ENCODE assay signal across 6 fruit fly cellular contexts in the genomic region with DNA sequence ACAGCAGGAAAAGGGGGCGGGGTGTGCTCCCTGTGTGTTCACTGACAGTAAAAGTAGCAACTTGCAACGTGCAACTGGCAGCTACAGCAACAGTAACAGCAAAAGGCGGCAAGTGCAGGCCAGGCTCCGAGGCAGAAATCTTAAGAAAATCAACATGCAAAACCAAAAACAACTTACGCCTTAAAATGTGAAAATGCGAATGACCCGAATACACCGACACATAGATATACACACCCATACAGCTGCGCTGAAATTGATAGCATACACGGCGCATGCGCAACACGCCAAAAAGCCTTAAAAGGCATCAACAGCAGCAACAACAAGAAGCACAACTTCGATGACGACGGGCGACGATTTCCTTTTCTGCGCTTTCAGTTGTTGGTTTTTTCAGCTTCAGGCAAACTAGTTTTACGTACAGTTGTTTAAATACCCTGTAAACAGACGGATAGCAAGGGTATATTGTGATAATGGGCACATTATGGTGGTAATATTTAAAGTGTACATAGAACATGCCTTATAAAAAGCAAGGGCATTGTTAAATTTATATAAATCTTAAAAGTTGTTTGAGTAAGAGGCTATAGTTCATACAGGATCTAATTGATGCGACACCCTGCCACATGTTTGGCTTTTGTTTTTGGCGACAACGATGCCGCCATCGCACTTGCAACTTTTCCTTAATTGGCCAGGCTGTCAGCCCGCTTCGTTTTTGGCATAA.
A peak's percentile ranks its signal among the peaks of the same experiment; 100 is the strongest.
TF ChIP-seq lines count a peak whose summit lies in the region.

No protein-coding gene starts in this region.

- TF ChIP-seq CTCF in whole organism, embryonic (GFP tag; optimal IDR thresholded peaks at IDR 0.05; lab: Kevin White, UChicago), result no peak

TF ChIP-seq in whole organism, 6 proteins besides CTCF, POLR2A, EP300 and RAD21:
- TF ChIP-seq EcR (GFP tag; optimal IDR thresholded peaks at IDR 0.05; lab: Kevin White, UChicago) (peak in 1 of 2 experiments; percentile 51), pan (optimal IDR thresholded peaks at IDR 0.05; lab: Kevin White, UChicago) (peak; percentile 68), CG8478 (optimal IDR thresholded peaks at IDR 0.05; lab: Kevin White, UChicago) (no peak)

TF ChIP-seq in whole organism, adult, 20 proteins besides CTCF, POLR2A, EP300 and RAD21:
- TF ChIP-seq bab1 (GFP tag; optimal IDR thresholded peaks at IDR 0.05; lab: Kevin White, UChicago) (no peak), CG5204 (GFP tag; optimal IDR thresholded peaks at IDR 0.05; lab: Kevin White, UChicago) (no peak), CG11617 (GFP tag; optimal IDR thresholded peaks at IDR 0.05; lab: Kevin White, UChicago) (no peak), toe (GFP tag; optimal IDR thresholded peaks at IDR 0.05; lab: Kevin White, UChicago) (no peak), CG14711 (tag; optimal IDR thresholded peaks at IDR 0.05; lab: Kevin White, UChicago) (no peak), kay (GFP tag; lab: Kevin White, UChicago; ENCODE audit: borderline replicate concordance) (peak; percentile 24)

TF ChIP-seq in whole organism, embryonic, 481 proteins besides CTCF, POLR2A, EP300 and RAD21 (continues in another document):
- TF ChIP-seq Dll (GFP tag; IDR thresholded peaks at IDR 0.05; lab: Robert Waterston, UW; ENCODE audit: partially characterized antibody), result no peak
- peak; percentile 47; the same call in 1 of the 2 replicates for TF ChIP-seq Nf-YA (GFP tag; IDR thresholded peaks at IDR 0.05; lab: Robert Waterston, UW)
- TF ChIP-seq CG11504 (tag; optimal IDR thresholded peaks at IDR 0.05; lab: Kevin White, UChicago), result peak; percentile 60
- TF ChIP-seq nom (GFP tag; optimal IDR thresholded peaks at IDR 0.05; lab: Kevin White, UChicago), result peak; percentile 28
- no peak for TF ChIP-seq NC2α (GFP tag; optimal IDR thresholded peaks at IDR 0.05; lab: Kevin White, UChicago)
- peak; percentile 38 for TF ChIP-seq CG30403 (GFP tag; optimal IDR thresholded peaks at IDR 0.05; lab: Kevin White, UChicago)
- TF ChIP-seq CG18262 (tag; optimal IDR thresholded peaks at IDR 0.05; lab: Kevin White, UChicago), result peak; percentile 42
- no peak for TF ChIP-seq CG16863 (GFP tag; optimal IDR thresholded peaks at IDR 0.05; lab: Kevin White, UChicago)
- peak; percentile 41; the same call in 1 of the 2 replicates for TF ChIP-seq sisA (GFP tag; IDR thresholded peaks at IDR 0.05; lab: Robert Waterston, UW)
- TF ChIP-seq CG10431 (GFP tag; optimal IDR thresholded peaks at IDR 0.05; lab: Kevin White, UChicago), result no peak
- 0 out of 2 replicates have a peak, but pooled peaks have one; percentile 14 for TF ChIP-seq slbo (GFP tag; IDR thresholded peaks at IDR 0.05; lab: Robert Waterston, UW)
- peak; percentile 51 for TF ChIP-seq Sox102F (GFP tag; optimal IDR thresholded peaks at IDR 0.05; lab: Kevin White, UChicago)
- TF ChIP-seq dysf (GFP tag; IDR thresholded peaks at IDR 0.05; lab: Robert Waterston, UW), result 0 out of 3 replicates have a peak, but pooled peaks have one; percentile 24
- peak; percentile 65 for TF ChIP-seq dmrt99B (tag; optimal IDR thresholded peaks at IDR 0.05; lab: Kevin White, UChicago)
- TF ChIP-seq Camta (GFP tag; optimal IDR thresholded peaks at IDR 0.05; lab: Kevin White, UChicago), result peak; percentile 37
- TF ChIP-seq CG2129 (GFP tag; IDR thresholded peaks at IDR 0.05; lab: Robert Waterston, UW; ENCODE audit: partially characterized antibody), result no peak
- TF ChIP-seq gem (tag; optimal IDR thresholded peaks at IDR 0.05; lab: Kevin White, UChicago), result peak; percentile 58

TF ChIP-seq in whole organism, prepupa, 60 proteins besides CTCF, POLR2A, EP300 and RAD21 (continues in another document):
- TF ChIP-seq Hr4 (GFP tag; optimal IDR thresholded peaks at IDR 0.05; lab: Kevin White, UChicago) (peak; percentile 96), CG6808 (GFP tag; optimal IDR thresholded peaks at IDR 0.05; lab: Kevin White, UChicago) (peak; percentile 75), ss (GFP tag; optimal IDR thresholded peaks at IDR 0.05; lab: Kevin White, UChicago) (peak; percentile 63 to 78), Gug (GFP tag; IDR thresholded peaks at IDR 0.05; lab: Robert Waterston, UW) (peak; percentile 75), pdm3 (GFP tag; optimal IDR thresholded peaks at IDR 0.05; lab: Kevin White, UChicago) (peak; percentile 92), CG7368 (GFP tag; optimal IDR thresholded peaks at IDR 0.05; lab: Kevin White, UChicago) (peak; percentile 90), fkh (GFP tag; optimal IDR thresholded peaks at IDR 0.05; lab: Kevin White, UChicago) (no peak), achi (GFP tag; optimal IDR thresholded peaks at IDR 0.05; lab: Kevin White, UChicago) (peak; percentile 87), CG6163 (GFP tag; IDR thresholded peaks at IDR 0.05; lab: Robert Waterston, UW) (peak; percentile 95), CG10669 (GFP tag; optimal IDR thresholded peaks at IDR 0.05; lab: Kevin White, UChicago) (peak; percentile 82), Ets21C (GFP tag; optimal IDR thresholded peaks at IDR 0.05; lab: Kevin White, UChicago) (peak; percentile 53), CG11902 (GFP tag; optimal IDR thresholded peaks at IDR 0.05; lab: Kevin White, UChicago) (peak; percentile 87), CG32006 (GFP tag; optimal IDR thresholded peaks at IDR 0.05; lab: Kevin White, UChicago) (peak; percentile 95), CG1621 (tag; optimal IDR thresholded peaks at IDR 0.05; lab: Kevin White, UChicago) (peak; percentile 67), Smox (GFP tag; optimal IDR thresholded peaks at IDR 0.05; lab: Kevin White, UChicago) (peak; percentile 78), CG3032 (tag; optimal IDR thresholded peaks at IDR 0.05; lab: Kevin White, UChicago) (peak; percentile 78), dac (GFP tag; optimal IDR thresholded peaks at IDR 0.05; lab: Kevin White, UChicago) (peak; percentile 81), Eip75B (GFP tag; optimal IDR thresholded peaks at IDR 0.05; lab: Kevin White, UChicago) (peak; percentile 79), Lpt (GFP tag; optimal IDR thresholded peaks at IDR 0.05; lab: Kevin White, UChicago) (peak; percentile 92)

TF ChIP-seq in whole organism, pupa, 21 proteins besides CTCF, POLR2A, EP300 and RAD21 (continues in another document):
- TF ChIP-seq Ets98B (GFP tag; IDR thresholded peaks at IDR 0.05; lab: Robert Waterston, UW) (peak; percentile 98), Pif1B (GFP tag; optimal IDR thresholded peaks at IDR 0.05; lab: Kevin White, UChicago) (peak; percentile 95), EcR (GFP tag; optimal IDR thresholded peaks at IDR 0.05; lab: Kevin White, UChicago) (peak; percentile 94), CG34367 (tag; optimal IDR thresholded peaks at IDR 0.05; lab: Kevin White, UChicago) (peak; percentile 44), CG9948 (tag; optimal IDR thresholded peaks at IDR 0.05; lab: Kevin White, UChicago) (peak; percentile 63), CG32121 (GFP tag; IDR thresholded peaks at IDR 0.05; lab: Robert Waterston, UW) (peak; percentile 96), CG8159 (tag; optimal IDR thresholded peaks at IDR 0.05; lab: Kevin White, UChicago) (peak; percentile 84), CG12605 (GFP tag; IDR thresholded peaks at IDR 0.05; lab: Robert Waterston, UW) (peak; percentile 92), CG13204 (GFP tag; optimal IDR thresholded peaks at IDR 0.05; lab: Kevin White, UChicago) (peak; percentile 15), CG15710 (tag; optimal IDR thresholded peaks at IDR 0.05; lab: Kevin White, UChicago) (peak; percentile 75), CG14655 (GFP tag; optimal IDR thresholded peaks at IDR 0.05; lab: Kevin White, UChicago) (peak; percentile 93), fd96Ca (GFP tag; IDR thresholded peaks at IDR 0.05; lab: Robert Waterston, UW) (peak; percentile 95), CG10348 (GFP tag; IDR thresholded peaks at IDR 0.05; lab: Robert Waterston, UW) (peak; percentile 87), gl (tag; optimal IDR thresholded peaks at IDR 0.05; lab: Kevin White, UChicago) (peak; percentile 62), D1 (tag; optimal IDR thresholded peaks at IDR 0.05; lab: Kevin White, UChicago) (peak; percentile 28), Snoo (tag; optimal IDR thresholded peaks at IDR 0.05; lab: Kevin White, UChicago) (peak; percentile 40), CG17806 (tag; optimal IDR thresholded peaks at IDR 0.05; lab: Kevin White, UChicago) (peak; percentile 82), CG4496 (GFP tag; IDR thresholded peaks at IDR 0.05; lab: Robert Waterston, UW) (peak; percentile 96), Pif1A (GFP tag; optimal IDR thresholded peaks at IDR 0.05; lab: Kevin White, UChicago) (peak; percentile 95), CG8301 (tag; optimal IDR thresholded peaks at IDR 0.05; lab: Kevin White, UChicago) (peak; percentile 93)

TF ChIP-seq in whole organism, wandering third instar larva, 38 proteins besides CTCF, POLR2A, EP300 and RAD21 (continues in another document):
- TF ChIP-seq Hnf4 (GFP tag; optimal IDR thresholded peaks at IDR 0.05; lab: Kevin White, UChicago) (peak; percentile 51), Abd-B (GFP tag; optimal IDR thresholded peaks at IDR 0.05; lab: Kevin White, UChicago) (no peak), sv (GFP tag; optimal IDR thresholded peaks at IDR 0.05; lab: Kevin White, UChicago) (no peak), sage (GFP tag; optimal IDR thresholded peaks at IDR 0.05; lab: Kevin White, UChicago) (peak; percentile 19), br (GFP tag; optimal IDR thresholded peaks at IDR 0.05; lab: Kevin White, UChicago) (peak; percentile 44), h (GFP tag; optimal IDR thresholded peaks at IDR 0.05; lab: Kevin White, UChicago) (peak; percentile 73), Sp1 (GFP tag; optimal IDR thresholded peaks at IDR 0.05; lab: Kevin White, UChicago) (peak; percentile 18), jim (GFP tag; optimal IDR thresholded peaks at IDR 0.05; lab: Kevin White, UChicago) (no peak), CrebA (GFP tag; optimal IDR thresholded peaks at IDR 0.05; lab: Kevin White, UChicago; ENCODE audit: borderline replicate concordance) (no peak), N (GFP tag; optimal IDR thresholded peaks at IDR 0.05; lab: Kevin White, UChicago) (no peak), OdsH (GFP tag; optimal IDR thresholded peaks at IDR 0.05; lab: Kevin White, UChicago) (peak; percentile 56), psq (GFP tag; optimal IDR thresholded peaks at IDR 0.05; lab: Kevin White, UChicago) (peak; percentile 30), dsf (GFP tag; optimal IDR thresholded peaks at IDR 0.05; lab: Kevin White, UChicago; ENCODE audit: borderline replicate concordance) (no peak), fru (GFP tag; optimal IDR thresholded peaks at IDR 0.05; lab: Kevin White, UChicago) (peak; percentile 42), foxo (GFP tag; optimal IDR thresholded peaks at IDR 0.05; lab: Kevin White, UChicago) (peak in 1 of 2 experiments; percentile 65), woc (GFP tag; optimal IDR thresholded peaks at IDR 0.05; lab: Kevin White, UChicago) (peak; percentile 57), Jra (GFP tag; optimal IDR thresholded peaks at IDR 0.05; lab: Kevin White, UChicago) (no peak), Myc (optimal IDR thresholded peaks at IDR 0.05; lab: Kevin White, UChicago) (no peak), GATAd (GFP tag; optimal IDR thresholded peaks at IDR 0.05; lab: Kevin White, UChicago) (no peak), pan (optimal IDR thresholded peaks at IDR 0.05; lab: Kevin White, UChicago) (no peak), rgr (GFP tag; optimal IDR thresholded peaks at IDR 0.05; lab: Kevin White, UChicago) (peak; percentile 39), HLH106 (tag; optimal IDR thresholded peaks at IDR 0.05; lab: Kevin White, UChicago) (peak; percentile 25), tai (GFP tag; optimal IDR thresholded peaks at IDR 0.05; lab: Kevin White, UChicago) (no peak)
